Worm (Caenorhabditis elegans) whole organism, L3 larva: ENCODE measurements around the gene prcc-1.
A peak's percentile ranks its signal among the peaks of the same experiment; 100 is the strongest.

Experiments used
- ama-1 ChIP-seq: fragments of 150-350 bp; optimal IDR thresholded peaks from 2 replicates; lab custom pipeline; 2018
- ceh-28 ChIP-seq: fragments of 150-350 bp; optimal IDR thresholded peaks from 2 replicates; lab custom pipeline; 2014; ENCODE audit warnings: missing biosample characterization, missing genetic modification reagents, missing genetic modification characterization
- ceh-82 ChIP-seq: fragments of 150-350 bp; optimal IDR thresholded peaks from 2 replicates; lab custom pipeline; 2014; ENCODE audit warnings: missing biosample characterization, missing genetic modification characterization
- ceh-9 ChIP-seq: sonication (generic microtip); optimal IDR thresholded peaks from 2 replicates; lab custom pipeline; 2018; ENCODE audit warnings: missing biosample characterization, missing genetic modification characterization
- daf-12 ChIP-seq: fragments of 150-350 bp; optimal IDR thresholded peaks from 2 replicates; lab custom pipeline; 2014; ENCODE audit warnings: missing biosample characterization, missing genetic modification reagents, missing genetic modification characterization
- egl-27 ChIP-seq: sonication (generic microtip); optimal IDR thresholded peaks from 4 replicates; lab custom pipeline; 2017; ENCODE audit warnings: missing biosample characterization, missing genetic modification reagents, missing genetic modification characterization
- egl-5 ChIP-seq: fragments of 150-350 bp; optimal IDR thresholded peaks from 2 replicates; lab custom pipeline; 2017; ENCODE audit warnings: missing biosample characterization, missing genetic modification reagents, missing genetic modification characterization, inconsistent platforms
- elt-1 ChIP-seq: fragments of 150-350 bp; optimal IDR thresholded peaks from 2 replicates; lab custom pipeline; 2014; ENCODE audit warnings: missing biosample characterization, missing genetic modification characterization
- elt-2 ChIP-seq: sonication (generic microtip); optimal IDR thresholded peaks from 2 replicates; lab custom pipeline; 2016; ENCODE audit warnings: missing genetic modification reagents, mild to moderate bottlenecking, missing genetic modification characterization, missing compliant biosample characterization
- elt-3 ChIP-seq, 3 experiments: fragments of 150-350 bp in 1 of 3; sonication (generic microtip) in 2 of 3; optimal IDR thresholded peaks; 2 replicates in 2 of 3; 4 replicates in 1 of 3; lab custom pipeline; 2014 to 2017; ENCODE audit warnings: missing biosample characterization in 3 of 3, missing genetic modification characterization in 3 of 3
- eor-1 ChIP-seq, 2 experiments: fragments of 150-350 bp; optimal IDR thresholded peaks; 2 replicates each; lab custom pipeline; 2014 to 2018; ENCODE audit warnings: missing biosample characterization in 2 of 2, missing genetic modification characterization in 2 of 2
- fos-1 ChIP-seq: fragments of 150-350 bp; optimal IDR thresholded peaks from 2 replicates; lab custom pipeline; 2014; ENCODE audit warnings: missing biosample characterization, missing genetic modification characterization
- hmg-11 ChIP-seq: sonication (generic microtip); optimal IDR thresholded peaks from 2 replicates; lab custom pipeline; 2016; ENCODE audit warnings: missing genetic modification characterization, missing compliant biosample characterization
- jun-1 ChIP-seq: fragments of 150-350 bp; optimal IDR thresholded peaks from 2 replicates; lab custom pipeline; 2014; ENCODE audit warnings: missing biosample characterization, missing genetic modification reagents, missing genetic modification characterization
- lin-15B ChIP-seq: fragments of 150-350 bp; optimal IDR thresholded peaks from 2 replicates; lab custom pipeline; 2014; ENCODE audit warnings: missing biosample characterization, missing genetic modification characterization
- lsy-12 ChIP-seq: sonication (generic microtip); optimal IDR thresholded peaks from 2 replicates; lab custom pipeline; 2016; ENCODE audit warnings: mild to moderate bottlenecking, missing genetic modification characterization, missing compliant biosample characterization
- nfya-1 ChIP-seq: sonication (generic microtip); optimal IDR thresholded peaks from 2 replicates; lab custom pipeline; 2017; ENCODE audit warnings: missing genetic modification characterization, mild to moderate bottlenecking, missing compliant biosample characterization, antibody characterized with exemption, moderate library complexity; ENCODE audit not compliant: insufficient read depth
- nhr-11 ChIP-seq: fragments of 150-350 bp; optimal IDR thresholded peaks from 2 replicates; lab custom pipeline; 2014; ENCODE audit warnings: missing biosample characterization, missing genetic modification characterization
- nhr-12 ChIP-seq: fragments of 150-350 bp; optimal IDR thresholded peaks from 2 replicates; lab custom pipeline; 2014; ENCODE audit warnings: missing biosample characterization, missing genetic modification characterization
- nhr-23 ChIP-seq: fragments of 150-350 bp; optimal IDR thresholded peaks from 2 replicates; lab custom pipeline; 2014; ENCODE audit warnings: missing biosample characterization, missing genetic modification reagents, missing genetic modification characterization
- nhr-25 ChIP-seq: sonication (generic microtip); optimal IDR thresholded peaks from 2 replicates; lab custom pipeline; 2017; ENCODE audit warnings: missing biosample characterization, missing genetic modification characterization
- nhr-43 ChIP-seq: sonication (generic microtip); optimal IDR thresholded peaks from 2 replicates; lab custom pipeline; 2016; ENCODE audit warnings: mild to moderate bottlenecking, missing genetic modification characterization, missing compliant biosample characterization; ENCODE audit not compliant: poor library complexity, severe bottlenecking
- nhr-67 ChIP-seq: fragments of 150-350 bp; optimal IDR thresholded peaks from 2 replicates; lab custom pipeline; 2014; ENCODE audit warnings: missing biosample characterization, missing genetic modification characterization
- nhr-76 ChIP-seq: fragments of 150-350 bp; sonication (generic microtip); optimal IDR thresholded peaks from 5 replicates; lab custom pipeline; 2014; ENCODE audit warnings: missing biosample characterization, missing genetic modification characterization
- pha-4 ChIP-seq: fragments of 150-350 bp; optimal IDR thresholded peaks from 2 replicates; lab custom pipeline; 2014; ENCODE audit warnings: missing biosample characterization, missing genetic modification reagents, missing genetic modification characterization
- pqm-1 ChIP-seq: fragments of 150-350 bp; optimal IDR thresholded peaks from 2 replicates; lab custom pipeline; 2017; ENCODE audit warnings: missing biosample characterization, missing genetic modification characterization, inconsistent platforms
- skn-1 ChIP-seq: fragments of 150-350 bp; optimal IDR thresholded peaks from 2 replicates; lab custom pipeline; 2014; ENCODE audit warnings: missing biosample characterization, missing genetic modification characterization
- snpc-4 ChIP-seq: fragments of 150-350 bp; optimal IDR thresholded peaks from 2 replicates; lab custom pipeline; 2014; ENCODE audit warnings: missing biosample characterization, missing genetic modification characterization
- unc-39 ChIP-seq: sonication (generic microtip); optimal IDR thresholded peaks from 4 replicates; lab custom pipeline; 2017; ENCODE audit warnings: missing biosample characterization, missing genetic modification characterization
- unc-62 ChIP-seq: fragments of 150-350 bp; sonication (generic microtip); optimal IDR thresholded peaks from 4 replicates; lab custom pipeline; 2014; ENCODE audit warnings: missing biosample characterization, missing genetic modification reagents, missing genetic modification characterization
- zag-1 ChIP-seq: fragments of 150-350 bp; optimal IDR thresholded peaks from 2 replicates; lab custom pipeline; 2014; ENCODE audit warnings: missing biosample characterization, missing genetic modification characterization
- ztf-11 ChIP-seq: fragments of 150-350 bp; optimal IDR thresholded peaks from 2 replicates; lab custom pipeline; 2014; ENCODE audit warnings: missing biosample characterization, missing genetic modification characterization
- ztf-4 ChIP-seq: fragments of 150-350 bp; optimal IDR thresholded peaks from 2 replicates; lab custom pipeline; 2014; ENCODE audit warnings: missing biosample characterization, missing genetic modification characterization

Gene prcc-1

ce11 chrIV:13082836-13083763 is 10.5 kb downstream of the prcc-1 start:
- no peak for TF ChIP-seq egl-5 (tag; lab: Kevin White, UChicago)
- TF ChIP-seq snpc-4 (tag; lab: Kevin White, UChicago), result no peak
- no peak for TF ChIP-seq daf-12 (tag; lab: Kevin White, UChicago)
- TF ChIP-seq ceh-9 (tag; lab: Kevin White, UChicago), result no peak
- TF ChIP-seq nhr-25 (tag; lab: Kevin White, UChicago), result peak; percentile 3
- TF ChIP-seq ztf-4 (tag; lab: Kevin White, UChicago), result peak; percentile 55
- TF ChIP-seq nhr-76 (tag; lab: Kevin White, UChicago), result no peak
- no peak for TF ChIP-seq elt-2 (tag; lab: Kevin White, UChicago)
- TF ChIP-seq nhr-23 (tag; lab: Kevin White, UChicago), result no peak
- peak in 1 of 3 experiments; percentile 38 for TF ChIP-seq elt-3 (tag; optimal IDR thresholded peaks at IDR 0.05; lab: Kevin White, UChicago)
- no peak for TF ChIP-seq unc-39
- peak; percentile 45 for TF ChIP-seq lsy-12 (tag; lab: Kevin White, UChicago)
- no peak for TF ChIP-seq nhr-67 (tag; lab: Kevin White, UChicago)
- no peak for TF ChIP-seq elt-1
- no peak for TF ChIP-seq ztf-11 (tag; lab: Kevin White, UChicago)
- TF ChIP-seq hmg-11 (tag; lab: Kevin White, UChicago), result no peak
- TF ChIP-seq pha-4 (tag; lab: Kevin White, UChicago), result peak; percentile 24
- TF ChIP-seq ama-1 (lab: Kevin White, UChicago), result peak; percentile 86
- no peak for TF ChIP-seq unc-62 (GFP tag; lab: Kevin White, UChicago)
- TF ChIP-seq nhr-43 (tag; lab: Kevin White, UChicago), result peak; percentile 82

- TF ChIP-seq lin-15B (tag; lab: Kevin White, UChicago) (no peak), nhr-25 (tag; lab: Kevin White, UChicago) (peak; percentile 38), ceh-28 (tag; lab: Kevin White, UChicago) (no peak), hmg-11 (tag; lab: Kevin White, UChicago) (no peak), ama-1 (lab: Kevin White, UChicago) (peak; percentile 61), unc-39 (no peak), pqm-1 (tag; lab: Kevin White, UChicago) (no peak), jun-1 (tag; lab: Kevin White, UChicago) (no peak), daf-12 (tag; lab: Kevin White, UChicago) (no peak), egl-27 (tag; lab: Kevin White, UChicago) (no peak), skn-1 (no peak), nhr-23 (tag; lab: Kevin White, UChicago) (peak; percentile 6), pha-4 (tag; lab: Kevin White, UChicago) (no peak), nhr-11 (tag; lab: Kevin White, UChicago) (no peak), nfya-1 (no peak)
Observed at ce11 chrIV:13082106-13082505, 11.5 kb downstream of the prcc-1 start.

ce11 chrIV:13080861-13081260 is 12.7 kb downstream of the prcc-1 start:
- TF ChIP-seq nhr-25 (tag; lab: Kevin White, UChicago), result peak; percentile 7
- TF ChIP-seq nhr-43 (tag; lab: Kevin White, UChicago), result no peak
- TF ChIP-seq elt-1, result no peak
- TF ChIP-seq eor-1 (tag; optimal IDR thresholded peaks at IDR 0.05; lab: Kevin White, UChicago), result no peak
- TF ChIP-seq, all 47 proteins: peak for 1

- TF ChIP-seq nfya-1, result peak; percentile 18
- TF ChIP-seq zag-1 (tag; lab: Kevin White, UChicago), result no peak
- TF ChIP-seq elt-3 (tag; optimal IDR thresholded peaks at IDR 0.05; lab: Kevin White, UChicago), result peak in 1 of 3 experiments; percentile 12
- peak; percentile 30 for TF ChIP-seq nhr-25 (tag; lab: Kevin White, UChicago)
- no peak for TF ChIP-seq nhr-76 (tag; lab: Kevin White, UChicago)
- TF ChIP-seq ceh-82 (tag; lab: Kevin White, UChicago), result no peak
- TF ChIP-seq elt-2 (tag; lab: Kevin White, UChicago), result no peak
- no peak for TF ChIP-seq nhr-12 (tag; lab: Kevin White, UChicago)
- TF ChIP-seq ztf-11 (tag; lab: Kevin White, UChicago), result no peak
- peak; percentile 57 for TF ChIP-seq nhr-43 (tag; lab: Kevin White, UChicago)
- TF ChIP-seq fos-1 (tag; lab: Kevin White, UChicago), result no peak
- TF ChIP-seq nhr-23 (tag; lab: Kevin White, UChicago), result peak; percentile 63
- no peak for TF ChIP-seq daf-12 (tag; lab: Kevin White, UChicago)
- TF ChIP-seq nhr-11 (tag; lab: Kevin White, UChicago), result peak; percentile 34
- TF ChIP-seq ceh-9 (tag; lab: Kevin White, UChicago), result no peak
- TF ChIP-seq ama-1 (lab: Kevin White, UChicago), result peak; percentile 24
- no peak for TF ChIP-seq unc-39
Observed at ce11 chrIV:13080185-13080584, 13.4 kb downstream of the prcc-1 start.
